Fruit fly (Drosophila melanogaster) whole organism, embryonic: ENCODE data around the gene CG14100.

Source experiments
- CG10959 ChIP-seq: fragments of 200-800 bp; sonication (Bioruptor generic); IDR thresholded peaks from 2 replicates; pipeline ENCODE4 v1.3.6; 2022; ENCODE audit warnings: missing biosample characterization, missing genetic modification characterization
- CG11247 ChIP-seq: fragments of 200-800 bp; sonication (Bioruptor generic); IDR thresholded peaks from 2 replicates; pipeline ENCODE4 v1.3.6; 2022; ENCODE audit warnings: missing biosample characterization, missing genetic modification characterization
- CG11398 ChIP-seq: fragments of 200-800 bp; sonication (Bioruptor generic); optimal IDR thresholded peaks from 2 replicates; lab custom pipeline; 2016; ENCODE audit warnings: missing biosample characterization, missing genetic modification characterization
- CG12236 ChIP-seq: fragments of 200-800 bp; sonication (Bioruptor generic); optimal IDR thresholded peaks from 2 replicates; lab custom pipeline; 2016; ENCODE audit warnings: missing biosample characterization, missing genetic modification characterization
- CG13424 ChIP-seq: fragments of 200-800 bp; sonication (Bioruptor generic); optimal IDR thresholded peaks from 2 replicates; lab custom pipeline; 2019; ENCODE audit warnings: missing biosample characterization, mild to moderate bottlenecking, missing genetic modification characterization, moderate library complexity
- CG17359 ChIP-seq: fragments of 200-800 bp; sonication (Bioruptor generic); optimal IDR thresholded peaks from 3 replicates; lab custom pipeline; 2018; ENCODE audit warnings: missing biosample characterization, mild to moderate bottlenecking, missing genetic modification characterization, moderate library complexity
- CG17385 ChIP-seq: fragments of 200-800 bp; sonication (Bioruptor generic); optimal IDR thresholded peaks from 3 replicates; lab custom pipeline; 2018; ENCODE audit warnings: missing biosample characterization, mild to moderate bottlenecking, missing genetic modification characterization
- CG18262 ChIP-seq: fragments of 200-800 bp; optimal IDR thresholded peaks from 3 replicates; lab custom pipeline; 2019; ENCODE audit warnings: missing biosample characterization, mild to moderate bottlenecking, missing genetic modification characterization, moderate library complexity
- CG30020 ChIP-seq: fragments of 200-800 bp; optimal IDR thresholded peaks from 2 replicates; lab custom pipeline; 2019; ENCODE audit warnings: missing biosample characterization, mild to moderate bottlenecking, missing genetic modification characterization, moderate library complexity
- CG3163 ChIP-seq: fragments of 200-800 bp; sonication (Bioruptor generic); optimal IDR thresholded peaks from 3 replicates; lab custom pipeline; 2016; ENCODE audit warnings: missing biosample characterization, missing genetic modification characterization
- CG3847 ChIP-seq: fragments of 200-800 bp; sonication (Bioruptor generic); IDR thresholded peaks from 2 replicates; pipeline ENCODE4 v1.3.6; 2022; ENCODE audit warnings: missing biosample characterization, missing genetic modification characterization
- CG4820 ChIP-seq: fragments of 200-800 bp; sonication (Bioruptor generic); optimal IDR thresholded peaks from 3 replicates; lab custom pipeline; 2016; ENCODE audit warnings: missing biosample characterization, missing genetic modification characterization
- CG7963 ChIP-seq: fragments of 200-800 bp; sonication (Bioruptor generic); IDR thresholded peaks from 3 replicates; pipeline ENCODE4 v1.3.6; 2022; ENCODE audit warnings: missing biosample characterization, missing genetic modification characterization; ENCODE audit not compliant: partially characterized antibody
- CG7987 ChIP-seq: fragments of 200-800 bp; sonication (Bioruptor generic); optimal IDR thresholded peaks from 2 replicates; lab custom pipeline; 2018; ENCODE audit warnings: missing biosample characterization, mild to moderate bottlenecking, missing genetic modification characterization, moderate library complexity
- CTCF ChIP-seq: fragments of 200-800 bp; sonication (Bioruptor generic); optimal IDR thresholded peaks from 2 replicates; lab custom pipeline; 2017; ENCODE audit warnings: missing biosample characterization, mild to moderate bottlenecking, missing genetic modification characterization, moderate library complexity
- Deaf1 ChIP-seq: fragments of 200-800 bp; optimal IDR thresholded peaks from 3 replicates; lab custom pipeline; 2019; ENCODE audit warnings: missing biosample characterization, mild to moderate bottlenecking, missing genetic modification characterization, moderate library complexity
- Dip2 ChIP-seq: fragments of 200-800 bp; sonication (Bioruptor generic); IDR thresholded peaks from 2 replicates; pipeline ENCODE4 v1.3.6; 2022; ENCODE audit warnings: missing biosample characterization, missing genetic modification characterization
- Dp ChIP-seq: fragments of 200-800 bp; sonication (Bioruptor generic); optimal IDR thresholded peaks from 2 replicates; lab custom pipeline; 2018; ENCODE audit warnings: missing biosample characterization, mild to moderate bottlenecking, missing genetic modification characterization, moderate library complexity
- Eip74EF ChIP-seq, 2 experiments: fragments of 200-800 bp in 1 of 2; fragments of >200 bp in 1 of 2; sonication (Bioruptor generic) in 1 of 2; optimal IDR thresholded peaks; 2 replicates each; lab custom pipeline; 2017 to 2019; ENCODE audit warnings: missing biosample characterization in 2 of 2, missing genetic modification characterization in 2 of 2, mild to moderate bottlenecking in 1 of 2, moderate library complexity in 1 of 2
- Ets65A ChIP-seq: fragments of 200-800 bp; sonication (Bioruptor generic); peaks from one replicate; lab custom pipeline; 2016; ENCODE audit warnings: missing biosample characterization, missing genetic modification characterization
- Fer2 ChIP-seq: fragments of 200-800 bp; sonication (Bioruptor generic); optimal IDR thresholded peaks from 2 replicates; lab custom pipeline; 2018; ENCODE audit warnings: missing biosample characterization, mild to moderate bottlenecking, missing genetic modification characterization, moderate library complexity
- Fer3 ChIP-seq: fragments of 200-800 bp; sonication (Bioruptor generic); optimal IDR thresholded peaks from 2 replicates; lab custom pipeline; 2018; ENCODE audit warnings: missing biosample characterization, mild to moderate bottlenecking, missing genetic modification characterization, moderate library complexity
- H15 ChIP-seq: fragments of 200-800 bp; sonication (Bioruptor generic); IDR thresholded peaks from 3 replicates; pipeline ENCODE4 v1.3.6; 2022; ENCODE audit warnings: missing biosample characterization, missing genetic modification characterization
- Hey ChIP-seq: fragments of 200-800 bp; sonication (Bioruptor generic); optimal IDR thresholded peaks from 3 replicates; lab custom pipeline; 2018; ENCODE audit warnings: missing biosample characterization, mild to moderate bottlenecking, missing genetic modification characterization
- Jarid2 ChIP-seq: fragments of 200-800 bp; sonication (Bioruptor generic); optimal IDR thresholded peaks from 3 replicates; lab custom pipeline; 2017; ENCODE audit warnings: mild to moderate bottlenecking, missing biosample characterization, missing genetic modification reagents, missing genetic modification characterization
- MESR4 ChIP-seq: fragments of 200-800 bp; sonication (Bioruptor generic); optimal IDR thresholded peaks from 2 replicates; lab custom pipeline; 2018; ENCODE audit warnings: missing biosample characterization, mild to moderate bottlenecking, missing genetic modification characterization, moderate library complexity
- Oaz ChIP-seq: fragments of 200-800 bp; sonication (Bioruptor generic); IDR thresholded peaks from 2 replicates; pipeline ENCODE4 v1.3.6; 2022; ENCODE audit warnings: missing biosample characterization, missing genetic modification characterization
- Xrp1 ChIP-seq: fragments of 200-800 bp; sonication (Bioruptor generic); IDR thresholded peaks from 2 replicates; pipeline ENCODE4 v1.3.6; 2022; ENCODE audit warnings: missing biosample characterization, missing genetic modification characterization
- btn ChIP-seq: fragments of 200-800 bp; sonication (Bioruptor generic); optimal IDR thresholded peaks from 2 replicates; lab custom pipeline; 2016; ENCODE audit warnings: missing biosample characterization, missing genetic modification characterization
- caup ChIP-seq: fragments of 200-800 bp; sonication (Bioruptor generic); optimal IDR thresholded peaks from 3 replicates; lab custom pipeline; 2017; ENCODE audit warnings: missing biosample characterization, mild to moderate bottlenecking, missing genetic modification characterization, moderate library complexity; ENCODE audit not compliant: severe bottlenecking
- ci ChIP-seq: fragments of 200-800 bp; sonication (Bioruptor generic); IDR thresholded peaks from 3 replicates; pipeline ENCODE4 v1.3.6; 2022; ENCODE audit warnings: missing biosample characterization, missing genetic modification characterization
- danr ChIP-seq: fragments of 200-800 bp; sonication (Bioruptor generic); IDR thresholded peaks from 2 replicates; pipeline ENCODE4 v1.3.6; 2022; ENCODE audit warnings: missing biosample characterization, missing genetic modification characterization
- dimm ChIP-seq: fragments of 200-800 bp; sonication (Bioruptor generic); IDR thresholded peaks from 2 replicates; pipeline ENCODE4 v1.3.6; 2022; ENCODE audit warnings: missing biosample characterization, missing genetic modification characterization
- fd3F ChIP-seq: fragments of 200-800 bp; sonication (Bioruptor generic); optimal IDR thresholded peaks from 2 replicates; lab custom pipeline; 2018; ENCODE audit warnings: missing biosample characterization, mild to moderate bottlenecking, missing genetic modification characterization, moderate library complexity
- fd64A ChIP-seq: fragments of 200-800 bp; sonication (Bioruptor generic); optimal IDR thresholded peaks from 3 replicates; lab custom pipeline; 2018; ENCODE audit warnings: missing biosample characterization, mild to moderate bottlenecking, missing genetic modification characterization
- ftz-f1 ChIP-seq: fragments of 200-800 bp; sonication (Bioruptor generic); optimal IDR thresholded peaks from 2 replicates; lab custom pipeline; 2016; ENCODE audit warnings: missing biosample characterization, missing genetic modification characterization
- ham ChIP-seq: fragments of 200-800 bp; sonication (Bioruptor generic); IDR thresholded peaks from 2 replicates; pipeline ENCODE4 v1.3.6; 2022; ENCODE audit warnings: missing biosample characterization, missing genetic modification characterization
- kni ChIP-seq: fragments of 200-800 bp; sonication (Bioruptor generic); optimal IDR thresholded peaks from 3 replicates; lab custom pipeline; 2017; ENCODE audit warnings: mild to moderate bottlenecking, missing biosample characterization, missing genetic modification reagents, missing genetic modification characterization
- mam ChIP-seq: fragments of 200-800 bp; sonication (Bioruptor generic); optimal IDR thresholded peaks from 3 replicates; lab custom pipeline; 2016; ENCODE audit warnings: missing biosample characterization, missing genetic modification characterization
- pan ChIP-seq, 4 experiments: fragments of >200 bp in 3 of 4; fragments of 200-800 bp in 1 of 4; sonication (Bioruptor generic) in 1 of 4; optimal IDR thresholded peaks in 3 of 4; IDR thresholded peaks in 1 of 4; 2 replicates each; pipeline versions ENCODE4 v1.3.6 to Lab custom; 2017 to 2022; ENCODE audit warnings: missing biosample characterization in 2 of 4, missing genetic modification characterization in 2 of 4, mixed read lengths in 1 of 4
- prd ChIP-seq, 3 experiments: fragments of >200 bp in 2 of 3; fragments of 200-800 bp in 1 of 3; sonication (Bioruptor generic) in 1 of 3; optimal IDR thresholded peaks in 2 of 3; IDR thresholded peaks in 1 of 3; 2 replicates in 2 of 3; 3 replicates in 1 of 3; pipeline versions ENCODE4 v1.3.6 to Lab custom; 2017 to 2022; ENCODE audit warnings: missing biosample characterization in 1 of 3, missing genetic modification characterization in 1 of 3
- psq ChIP-seq: fragments of 200-800 bp; sonication (Bioruptor generic); optimal IDR thresholded peaks from 2 replicates; lab custom pipeline; 2017; ENCODE audit warnings: missing biosample characterization, missing genetic modification characterization
- sc ChIP-seq, 3 experiments: fragments of >200 bp in 2 of 3; fragments of 200-800 bp in 1 of 3; sonication (Bioruptor generic) in 1 of 3; optimal IDR thresholded peaks; 2 replicates in 2 of 3; 3 replicates in 1 of 3; lab custom pipeline; 2017; ENCODE audit warnings: mild to moderate bottlenecking in 1 of 3, missing biosample characterization in 1 of 3, missing genetic modification characterization in 1 of 3, missing genetic modification reagents in 1 of 3
- slou ChIP-seq: fragments of 200-800 bp; sonication (Bioruptor generic); optimal IDR thresholded peaks from 3 replicates; lab custom pipeline; 2016; ENCODE audit warnings: missing biosample characterization, missing genetic modification characterization
- tgo ChIP-seq: fragments of 200-800 bp; sonication (Bioruptor generic); IDR thresholded peaks from 3 replicates; pipeline ENCODE4 v1.3.6; 2022; ENCODE audit warnings: missing biosample characterization, missing genetic modification characterization
- trh ChIP-seq: fragments of 200-800 bp; sonication (Bioruptor generic); optimal IDR thresholded peaks from 2 replicates; lab custom pipeline; 2016; ENCODE audit warnings: missing biosample characterization, missing genetic modification characterization
- tup ChIP-seq: fragments of 200-800 bp; sonication (Bioruptor generic); optimal IDR thresholded peaks from 2 replicates; lab custom pipeline; 2016; ENCODE audit warnings: missing biosample characterization, mild to moderate bottlenecking, missing genetic modification characterization, moderate library complexity
- vnd ChIP-seq: fragments of 200-800 bp; sonication (Bioruptor generic); IDR thresholded peaks from 3 replicates; pipeline ENCODE4 v1.3.6; 2022; ENCODE audit warnings: missing biosample characterization, missing genetic modification characterization; ENCODE audit not compliant: partially characterized antibody
- zfh2 ChIP-seq: fragments of 200-800 bp; sonication (Bioruptor generic); optimal IDR thresholded peaks from 2 replicates; lab custom pipeline; 2016; ENCODE audit warnings: missing biosample characterization, missing genetic modification characterization

The CG14100 gene

DNA sequence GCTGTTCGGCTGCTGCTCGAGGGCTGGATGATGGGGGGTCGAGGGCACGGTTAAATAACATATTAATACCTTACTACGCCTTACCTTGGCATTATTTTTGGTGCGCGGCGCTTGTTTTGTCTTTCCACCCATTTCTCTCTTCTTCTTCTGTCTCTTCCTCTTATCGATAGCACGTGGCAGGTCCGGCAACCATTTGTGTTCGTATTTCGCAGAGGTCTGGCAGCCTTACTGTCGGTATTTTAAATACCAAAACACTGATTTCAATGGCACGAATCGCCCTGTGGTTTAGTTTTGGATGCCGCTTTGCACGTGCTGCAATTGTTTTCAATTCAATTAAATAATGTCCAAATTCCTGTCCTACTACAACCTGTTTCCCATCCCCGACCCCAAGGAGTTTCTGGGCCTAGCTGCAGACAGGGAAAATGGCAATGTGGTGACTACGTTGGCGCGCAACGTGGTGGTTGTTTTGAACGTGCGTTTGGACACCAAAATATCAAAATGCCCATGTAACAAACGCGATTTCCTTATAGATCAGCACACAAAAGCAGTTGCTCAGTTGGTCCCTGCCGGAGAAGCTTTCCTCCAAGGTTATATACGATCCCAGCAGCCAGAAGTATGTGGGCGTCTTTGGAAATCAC lies 38.1 kb downstream of the CG14100 start, which contains the start of the genes Ltn1 and CG9300 (continued):
- TF ChIP-seq H15 (GFP tag; lab: Robert Waterston, UW): no peak
- peak; percentile 44 for TF ChIP-seq Xrp1
- TF ChIP-seq ftz-f1: peak; percentile 73
- peak; percentile 39 for TF ChIP-seq Hey
- no peak for TF ChIP-seq sc (optimal IDR thresholded peaks at IDR 0.05; lab: Kevin White, UChicago)
- no peak for TF ChIP-seq sc (GFP tag; optimal IDR thresholded peaks at IDR 0.05; lab: Kevin White, UChicago)
- no peak for TF ChIP-seq Oaz (GFP tag; lab: Robert Waterston, UW)
- TF ChIP-seq tgo (GFP tag; lab: Robert Waterston, UW): no peak
- TF ChIP-seq CG17385 (GFP tag; lab: Kevin White, UChicago): peak; percentile 100
- TF ChIP-seq zfh2 (GFP tag; lab: Kevin White, UChicago): peak; percentile 18
- no peak for TF ChIP-seq fd64A (GFP tag; lab: Kevin White, UChicago)
- no peak for TF ChIP-seq CG18262 (tag; lab: Kevin White, UChicago)
- no peak for TF ChIP-seq ham (GFP tag; lab: Robert Waterston, UW)
- TF ChIP-seq CG30020 (tag; lab: Kevin White, UChicago): peak; percentile 73
- TF ChIP-seq pan (optimal IDR thresholded peaks at IDR 0.05; lab: Kevin White, UChicago): no peak
- no peak for TF ChIP-seq pan (GFP tag; optimal IDR thresholded peaks at IDR 0.05 in 1 of 2, IDR thresholded peaks at IDR 0.05 in 1 of 2)
- peak; percentile 86 for TF ChIP-seq CG3847
- TF ChIP-seq CG13424 (tag; lab: Kevin White, UChicago): no peak
- no peak for TF ChIP-seq mam (GFP tag; lab: Kevin White, UChicago)
- peak; percentile 18 for TF ChIP-seq CG3163 (GFP tag; lab: Kevin White, UChicago)
- TF ChIP-seq caup (GFP tag; lab: Kevin White, UChicago): no peak
- TF ChIP-seq Ets65A (GFP tag; lab: Kevin White, UChicago): peak; percentile 90
- no peak for TF ChIP-seq vnd
- no peak for TF ChIP-seq CG11247 (GFP tag; lab: Robert Waterston, UW)
- no peak for TF ChIP-seq Fer2 (tag; lab: Kevin White, UChicago)
- TF ChIP-seq fd3F (GFP tag; lab: Kevin White, UChicago): no peak
- no peak for TF ChIP-seq slou (GFP tag; lab: Kevin White, UChicago)
- no peak for TF ChIP-seq Deaf1 (tag; lab: Kevin White, UChicago)
- peak; percentile 65 for TF ChIP-seq Dp
- no peak for TF ChIP-seq btn (GFP tag; lab: Kevin White, UChicago)
- TF ChIP-seq trh (GFP tag; lab: Kevin White, UChicago): no peak
- TF ChIP-seq kni (GFP tag; lab: Kevin White, UChicago): no peak
- peak; percentile 14 for TF ChIP-seq psq (GFP tag; lab: Kevin White, UChicago)
- no peak for TF ChIP-seq dimm (GFP tag; lab: Robert Waterston, UW)
- no peak for TF ChIP-seq Eip74EF (GFP tag; optimal IDR thresholded peaks at IDR 0.05; lab: Kevin White, UChicago)
- TF ChIP-seq MESR4 (GFP tag; lab: Kevin White, UChicago): peak; percentile 91
- TF ChIP-seq CG11398 (GFP tag; lab: Kevin White, UChicago): peak; percentile 29
- TF ChIP-seq CTCF (GFP tag; lab: Kevin White, UChicago): no peak
- no peak for TF ChIP-seq Dip2
- no peak for TF ChIP-seq CG4820 (GFP tag; lab: Kevin White, UChicago)
- TF ChIP-seq ci (GFP tag; lab: Robert Waterston, UW): peak; percentile 81; the same call in 1 of the 3 replicates
- TF ChIP-seq Jarid2 (GFP tag; lab: Kevin White, UChicago): peak; percentile 49
- TF ChIP-seq CG7987 (GFP tag; lab: Kevin White, UChicago): peak; percentile 55
- no peak for TF ChIP-seq CG10959
- no peak for TF ChIP-seq prd (optimal IDR thresholded peaks at IDR 0.05; lab: Kevin White, UChicago)
- peak; percentile 33; the same call in 1 of the 3 replicates for TF ChIP-seq prd (GFP tag; IDR thresholded peaks at IDR 0.05; lab: Robert Waterston, UW)
- TF ChIP-seq Fer3 (tag; lab: Kevin White, UChicago): no peak
- no peak for TF ChIP-seq CG7963 (GFP tag; lab: Robert Waterston, UW)
- peak; percentile 11 for TF ChIP-seq CG12236 (GFP tag; lab: Kevin White, UChicago)
- no peak for TF ChIP-seq danr (GFP tag; lab: Robert Waterston, UW)
- TF ChIP-seq CG17359 (tag; lab: Kevin White, UChicago): no peak
- no peak for TF ChIP-seq tup (GFP tag; lab: Kevin White, UChicago)
